Worm (Caenorhabditis elegans): ENCODE data around the gene M02B7.2.

The M02B7.2 gene

DNA sequence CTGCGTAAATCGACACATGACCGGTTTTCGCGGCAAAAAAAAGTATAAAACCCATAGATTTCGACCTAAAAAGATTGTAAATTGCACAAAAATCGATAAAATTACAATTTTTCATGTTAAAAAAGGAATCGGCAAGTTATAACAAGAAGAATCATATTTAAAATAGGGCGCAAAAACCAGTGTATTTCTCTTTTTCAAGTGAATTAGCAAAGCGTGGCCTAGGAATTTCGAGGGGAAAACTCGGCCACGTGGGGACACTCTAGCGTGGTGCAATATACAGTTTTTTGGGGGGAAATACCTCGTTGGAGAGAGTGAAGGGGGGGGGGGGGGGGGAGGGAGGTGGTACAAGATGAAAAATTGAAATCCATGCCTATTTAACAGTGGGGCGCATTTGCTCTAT, 4.2 kb downstream of the M02B7.2 start:
- peak; percentile 4 for TF ChIP-seq ceh-31 (tag; optimal IDR thresholded peaks at IDR 0.05)
- no peak for TF ChIP-seq pha-2 (tag; optimal IDR thresholded peaks at IDR 0.05)

DNA sequence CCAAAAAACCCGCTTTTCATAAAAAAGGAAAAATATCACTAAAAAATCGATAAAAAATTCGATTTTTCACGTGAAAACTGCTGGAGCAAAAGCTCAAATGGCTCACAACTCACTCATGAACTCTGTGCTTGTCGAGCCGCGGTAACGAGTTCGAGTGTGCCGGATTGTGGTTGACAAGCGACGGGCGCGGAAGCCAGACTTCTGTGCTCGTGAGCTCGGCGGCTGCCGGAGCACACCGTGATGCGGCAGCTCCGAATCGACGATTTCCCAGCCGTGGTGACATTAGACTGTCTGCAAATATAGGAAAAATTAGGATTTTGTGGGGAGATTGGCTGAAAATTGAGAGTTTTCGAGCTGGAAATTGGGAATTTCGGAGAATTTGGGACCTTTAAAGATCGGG, 9.4 kb downstream of the M02B7.2 start:
- TF ChIP-seq rnt-1 (tag; optimal IDR thresholded peaks at IDR 0.05): no peak
- TF ChIP-seq madf-2 (tag; optimal IDR thresholded peaks at IDR 0.05): no peak
- TF ChIP-seq hlh-13 (GFP tag; optimal IDR thresholded peaks at IDR 0.05): no peak
- no peak for TF ChIP-seq unc-42 (tag; optimal IDR thresholded peaks at IDR 0.05)
- no peak for TF ChIP-seq F13H6.1 (tag; optimal IDR thresholded peaks at IDR 0.05)
- no peak for TF ChIP-seq ceh-34 (tag; optimal IDR thresholded peaks at IDR 0.05)
- TF ChIP-seq unc-86 (tag; optimal IDR thresholded peaks at IDR 0.05): no peak
- TF ChIP-seq fax-1 (tag; optimal IDR thresholded peaks at IDR 0.05): no peak
- no peak for TF ChIP-seq K02D7.2 (tag; optimal IDR thresholded peaks at IDR 0.05)
- no peak for TF ChIP-seq ceh-31 (tag; optimal IDR thresholded peaks at IDR 0.05)
- no peak for TF ChIP-seq unc-55 (GFP tag; optimal IDR thresholded peaks at IDR 0.05)
- no peak for TF ChIP-seq ets-4 (tag; optimal IDR thresholded peaks at IDR 0.05)
- no peak for TF ChIP-seq ceh-48 (tag; optimal IDR thresholded peaks at IDR 0.05)
- TF ChIP-seq ceh-2 (tag; optimal IDR thresholded peaks at IDR 0.05): no peak
- TF ChIP-seq unc-3 (GFP tag; conservative IDR thresholded peaks at IDR 0.05): no peak
- TF ChIP-seq unc-3 (tag; optimal IDR thresholded peaks at IDR 0.05): no peak
- TF ChIP-seq ahr-1 (tag; optimal IDR thresholded peaks at IDR 0.05): no peak
- TF ChIP-seq nhr-11 (tag; optimal IDR thresholded peaks at IDR 0.05): no peak
- no peak for TF ChIP-seq C38D4.7 (GFP tag; optimal IDR thresholded peaks at IDR 0.05)
- TF ChIP-seq Y22D7AL.16 (tag; optimal IDR thresholded peaks at IDR 0.05): no peak
- TF ChIP-seq pqm-1 (tag; optimal IDR thresholded peaks at IDR 0.05): no peak

DNA sequence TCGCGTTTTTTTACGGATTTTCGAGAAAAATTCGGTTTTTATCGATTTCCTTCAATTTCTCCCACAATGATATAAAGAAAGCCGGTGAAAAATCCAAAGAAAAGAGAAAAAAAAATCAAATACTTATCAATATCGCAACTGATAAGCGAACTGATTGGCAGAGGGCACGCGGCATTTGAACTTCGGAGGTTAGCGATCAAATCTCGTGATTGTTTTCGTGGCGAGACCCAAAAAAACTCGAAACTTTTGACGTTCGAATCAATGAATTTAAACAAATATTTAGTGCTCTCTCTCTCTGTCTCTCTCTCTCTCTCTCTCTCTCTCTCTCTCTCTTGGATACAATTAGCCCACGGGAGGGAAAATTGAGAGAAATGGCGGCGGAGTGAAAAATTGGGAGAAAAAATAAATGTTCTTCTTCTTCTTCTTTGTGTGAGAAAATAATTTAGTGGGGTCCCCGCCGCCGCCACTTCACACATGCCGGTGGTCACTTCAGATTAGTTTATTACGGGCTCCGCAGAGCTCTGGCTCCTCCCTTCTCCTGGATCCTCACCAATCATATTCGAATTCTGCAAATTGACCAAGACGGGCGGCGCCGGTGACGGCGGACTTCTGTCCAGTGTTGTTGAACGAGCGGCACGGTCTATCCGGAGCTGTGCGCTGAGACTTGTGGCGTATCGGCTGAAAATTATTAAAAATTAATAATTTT, 11.3 kb downstream of the M02B7.2 start:
- TF ChIP-seq ceh-6 (GFP tag; optimal IDR thresholded peaks at IDR 0.05): no peak
- TF ChIP-seq elt-2 (tag; optimal IDR thresholded peaks at IDR 0.05): peak; percentile 20
- TF ChIP-seq sdc-2 (tag; optimal IDR thresholded peaks at IDR 0.05): no peak
- TF ChIP-seq hlh-8 (tag; optimal IDR thresholded peaks at IDR 0.05): no peak

DNA sequence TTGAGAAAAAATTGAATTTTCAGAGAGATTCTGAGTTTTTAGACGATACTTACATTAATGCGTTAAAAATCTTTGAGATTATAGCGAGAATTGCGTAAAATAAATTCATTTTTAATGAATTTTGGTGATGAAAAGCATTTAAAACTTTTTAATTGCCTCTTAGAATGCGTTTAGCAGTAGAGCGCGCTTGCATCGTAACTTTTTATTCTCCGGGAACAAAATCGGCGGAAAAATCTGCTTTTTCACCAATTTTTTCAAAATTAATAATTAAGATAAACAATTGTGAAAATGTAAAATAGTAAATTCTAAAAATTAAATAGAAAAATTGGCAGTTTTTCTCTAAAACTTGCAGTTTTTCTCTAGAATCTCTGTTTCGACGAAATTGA, 11.9 kb downstream of the M02B7.2 start:
- TF ChIP-seq C38D4.7 (GFP tag; optimal IDR thresholded peaks at IDR 0.05) (no peak), dmd-4 (tag; optimal IDR thresholded peaks at IDR 0.05; ENCODE audit: borderline replicate concordance) (no peak), ama-1 (optimal IDR thresholded peaks at IDR 0.05) (no peak), ceh-14 (tag; optimal IDR thresholded peaks at IDR 0.05) (no peak), unc-55 (GFP tag; optimal IDR thresholded peaks at IDR 0.05) (no peak)

DNA sequence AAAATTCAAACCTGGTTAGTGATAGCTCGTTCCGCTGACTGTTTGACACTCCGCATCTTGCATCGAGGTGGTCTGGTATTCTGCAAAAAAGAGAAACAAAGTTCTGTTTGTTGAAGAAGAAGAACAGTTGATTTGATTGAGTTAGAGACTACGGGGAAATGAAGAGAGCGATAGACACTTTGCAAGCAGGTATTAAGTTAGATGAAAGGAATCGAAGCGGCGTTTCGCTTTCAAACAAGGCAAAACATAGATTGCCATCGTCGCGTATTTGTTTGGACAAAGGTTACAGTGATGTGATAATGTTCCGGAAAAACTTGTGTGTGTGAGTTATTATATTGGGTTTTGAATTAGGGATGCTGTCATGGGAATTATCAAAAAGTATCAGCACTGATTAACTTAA, 13.9 kb downstream of the M02B7.2 start:
- TF ChIP-seq nhr-11 (tag; optimal IDR thresholded peaks at IDR 0.05) (no peak), unc-3 (GFP tag; conservative IDR thresholded peaks at IDR 0.05) (no peak), unc-3 (tag; optimal IDR thresholded peaks at IDR 0.05) (no peak), ets-4 (tag; optimal IDR thresholded peaks at IDR 0.05) (no peak), fkh-10 (GFP tag; optimal IDR thresholded peaks at IDR 0.05) (no peak), ceh-30 (tag; optimal IDR thresholded peaks at IDR 0.05) (no peak), ahr-1 (tag; optimal IDR thresholded peaks at IDR 0.05) (no peak)

DNA sequence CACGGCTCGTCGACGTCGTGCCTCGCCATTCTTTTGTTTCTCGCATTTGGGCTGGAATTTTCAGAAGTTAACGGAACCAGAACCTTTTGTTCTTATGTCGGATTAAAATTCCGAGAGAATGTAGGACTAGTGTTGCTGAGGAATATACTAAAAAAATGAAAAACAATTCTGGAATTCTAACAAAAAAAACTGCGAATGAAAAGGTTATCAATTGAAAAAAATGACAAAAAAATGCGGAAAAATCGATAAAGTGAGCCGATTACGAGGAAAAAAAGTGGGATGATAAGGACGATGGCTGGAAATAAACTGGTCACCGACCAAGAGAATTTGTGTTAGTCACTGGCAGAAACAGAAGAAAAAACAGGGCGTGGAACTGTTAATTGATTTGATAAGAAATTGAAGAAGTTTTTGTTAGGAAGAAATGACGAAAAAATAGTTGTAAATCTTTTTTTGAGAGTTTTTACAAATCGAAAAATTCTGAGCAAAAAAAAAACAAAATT, 15.9 kb downstream of the M02B7.2 start, which contains the start of gene bris-1:
TSS of gene bris-1 (minus strand) at position 51 of the 500 bp plus-strand sequence.
- TF ChIP-seq pax-1 (tag; optimal IDR thresholded peaks at IDR 0.05) (no peak), hlh-15 (tag; optimal IDR thresholded peaks at IDR 0.05) (no peak), fkh-10 (GFP tag; optimal IDR thresholded peaks at IDR 0.05) (no peak), ceh-22 (tag; optimal IDR thresholded peaks at IDR 0.05) (no peak), ref-2 (tag; optimal IDR thresholded peaks at IDR 0.05) (no peak), nhr-232 (tag; optimal IDR thresholded peaks at IDR 0.05) (no peak), lin-11 (tag; optimal IDR thresholded peaks at IDR 0.05) (no peak), ceh-19 (GFP tag; optimal IDR thresholded peaks at IDR 0.05) (no peak), K09A11.1 (tag; optimal IDR thresholded peaks at IDR 0.05; ENCODE audit: insufficient read depth) (no peak), odd-2 (tag; optimal IDR thresholded peaks at IDR 0.05) (no peak), hlh-30 (tag; optimal IDR thresholded peaks at IDR 0.05; ENCODE audit: insufficient read depth) (no peak), sox-4 (tag; optimal IDR thresholded peaks at IDR 0.05) (no peak), madf-2 (tag; optimal IDR thresholded peaks at IDR 0.05) (no peak), gmeb-2 (tag; optimal IDR thresholded peaks at IDR 0.05) (no peak), nhr-11 (tag; optimal IDR thresholded peaks at IDR 0.05) (no peak), ahr-1 (tag; optimal IDR thresholded peaks at IDR 0.05) (no peak)
